Worm (Caenorhabditis elegans): Measurements from ENCODE around the gene C29F5.1.

C29F5.1 gene

DNA sequence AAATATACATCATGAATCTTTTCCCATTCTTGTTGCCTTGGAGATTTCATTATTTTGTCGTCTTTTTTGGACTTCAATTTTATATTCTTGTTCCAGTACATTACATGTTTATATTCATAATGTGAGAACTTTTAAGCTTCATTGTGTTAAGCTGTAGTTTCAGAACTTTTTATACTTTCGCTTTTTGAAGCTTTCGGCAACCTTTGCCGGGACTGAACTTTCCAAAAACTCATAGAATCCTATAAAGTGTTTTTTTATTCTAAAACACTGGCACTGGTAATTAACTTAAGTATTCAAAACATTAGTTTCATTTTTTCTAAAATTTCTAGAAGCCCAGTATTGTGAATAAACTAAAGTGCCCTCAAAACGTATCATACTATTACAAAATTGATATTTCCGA lies 19.7 kb downstream of the C29F5.1 start, which contains the start of gene C32D5.4:
Gene C32D5.4 (minus strand): TSS at position 101 of the 400 bp plus-strand sequence.
- TF ChIP-seq athp-1 (tag; optimal IDR thresholded peaks at IDR 0.05) (no peak), B0336.3 (GFP tag; IDR thresholded peaks at IDR 0.05) (no peak), mes-4 (tag; optimal IDR thresholded peaks at IDR 0.05) (no peak), B0019.2 (GFP tag; conservative IDR thresholded peaks at IDR 0.05) (no peak), nfyb-1 (GFP tag; IDR thresholded peaks at IDR 0.05) (no peak), lag-1 (GFP tag; IDR thresholded peaks at IDR 0.05) (no peak), ccch-3 (GFP tag; optimal IDR thresholded peaks at IDR 0.05) (no peak), madf-3 (GFP tag; IDR thresholded peaks at IDR 0.05) (no peak), attf-5 (GFP tag; optimal IDR thresholded peaks at IDR 0.05) (no peak), egl-18 (GFP tag; IDR thresholded peaks at IDR 0.05) (no peak), dox-1 (GFP tag; IDR thresholded peaks at IDR 0.05) (no peak), F52B5.7 (tag; optimal IDR thresholded peaks at IDR 0.05) (no peak), attf-3 (GFP tag; conservative IDR thresholded peaks at IDR 0.05) (no peak), ceh-27 (GFP tag; optimal IDR thresholded peaks at IDR 0.05) (no peak)

- no peak for TF ChIP-seq Y53F4B.3 (GFP tag; IDR thresholded peaks at IDR 0.05)
- no peak for TF ChIP-seq athp-1 (tag; optimal IDR thresholded peaks at IDR 0.05)
- peak; percentile 6 for TF ChIP-seq efl-1 (GFP tag; optimal IDR thresholded peaks at IDR 0.05)
- TF ChIP-seq ets-4 (GFP tag; optimal IDR thresholded peaks at IDR 0.05), result no peak
- TF ChIP-seq hmg-1.2 (GFP tag; IDR thresholded peaks at IDR 0.05), result peak; percentile 21; the same call in 1 of the 2 replicates
Observed at ce11 chrII:6324086-6324485, 20.8 kb downstream of the C29F5.1 start, which contains the start of gene sma-6. Gene sma-6 (plus strand): TSS chrII:6324484.

- TF ChIP-seq madf-6 (GFP tag; IDR thresholded peaks at IDR 0.05) (no peak), ztf-28 (GFP tag; IDR thresholded peaks at IDR 0.05) (no peak), nfya-1 (tag; optimal IDR thresholded peaks at IDR 0.05; ENCODE audit: borderline replicate concordance, insufficient read depth) (no peak), lsl-1 (GFP tag; optimal IDR thresholded peaks at IDR 0.05) (no peak), ets-4 (GFP tag; optimal IDR thresholded peaks at IDR 0.05) (peak; percentile 90), T07F8.4 (tag; optimal IDR thresholded peaks at IDR 0.05) (no peak), egl-44 (GFP tag; IDR thresholded peaks at IDR 0.05) (no peak), Y95B8A.8 (GFP tag; IDR thresholded peaks at IDR 0.05) (no peak), F22D6.2 (tag; optimal IDR thresholded peaks at IDR 0.05) (no peak), F10E7.11 (tag; optimal IDR thresholded peaks at IDR 0.05) (no peak), lin-40 (tag; optimal IDR thresholded peaks at IDR 0.05) (peak; percentile 5), Y53G8AR.9 (GFP tag; conservative IDR thresholded peaks at IDR 0.05) (no peak), somi-1 (GFP tag; optimal IDR thresholded peaks at IDR 0.05) (no peak), efl-1 (GFP tag; optimal IDR thresholded peaks at IDR 0.05) (no peak), ztf-25 (GFP tag; IDR thresholded peaks at IDR 0.05) (no peak), nhr-179 (tag; optimal IDR thresholded peaks at IDR 0.05) (no peak), hlh-12 (tag; optimal IDR thresholded peaks at IDR 0.05) (no peak), Y67H2A.10 (GFP tag; conservative IDR thresholded peaks at IDR 0.05) (no peak), aptf-2 (GFP tag; conservative IDR thresholded peaks at IDR 0.05) (no peak), egrh-3 (GFP tag; IDR thresholded peaks at IDR 0.05) (no peak), hmg-20 (GFP tag; IDR thresholded peaks at IDR 0.05) (no peak), lsy-27 (tag; optimal IDR thresholded peaks at IDR 0.05; ENCODE audit: borderline replicate concordance, insufficient read depth) (no peak), unc-130 (GFP tag; optimal IDR thresholded peaks at IDR 0.05) (no peak), attf-5 (GFP tag; optimal IDR thresholded peaks at IDR 0.05) (no peak), ekl-4 (GFP tag; IDR thresholded peaks at IDR 0.05) (no peak), hrde-1 (tag; optimal IDR thresholded peaks at IDR 0.05; ENCODE audit: borderline replicate concordance) (no peak), F49E8.2 (tag; optimal IDR thresholded peaks at IDR 0.05; ENCODE audit: insufficient read depth) (no peak), D2030.7 (GFP tag; IDR thresholded peaks at IDR 0.05) (no peak), ccch-3 (GFP tag; optimal IDR thresholded peaks at IDR 0.05) (no peak), nfya-2 (GFP tag; IDR thresholded peaks at IDR 0.05) (no peak), nhr-80 (tag; optimal IDR thresholded peaks at IDR 0.05) (peak; percentile 98), F37B4.10 (GFP tag; IDR thresholded peaks at IDR 0.05) (no peak)
Observed at ce11 chrII:6327317-6327716, 24.0 kb downstream of the C29F5.1 start.

All from whole organism, young adult.